Fruit fly (Drosophila melanogaster) whole organism, embryonic: ENCODE measurements around the gene Naa20A.

Experiments used
- B-H2 ChIP-seq: fragments of 200-800 bp; sonication (Bioruptor generic); optimal IDR thresholded peaks from 2 replicates; lab custom pipeline; 2018; ENCODE audit warnings: missing biosample characterization, mild to moderate bottlenecking, missing genetic modification characterization
- Bteb2 ChIP-seq: fragments of 200-800 bp; sonication (Bioruptor generic); optimal IDR thresholded peaks from 2 replicates; lab custom pipeline; 2016; ENCODE audit warnings: missing biosample characterization, missing genetic modification characterization
- CG10267 ChIP-seq: fragments of 200-800 bp; sonication (Bioruptor generic); optimal IDR thresholded peaks from 2 replicates; lab custom pipeline; 2018; ENCODE audit warnings: missing biosample characterization, mild to moderate bottlenecking, missing genetic modification characterization, moderate library complexity
- CG12769 ChIP-seq: fragments of 200-800 bp; sonication (Bioruptor generic); optimal IDR thresholded peaks from 2 replicates; lab custom pipeline; 2019; ENCODE audit warnings: missing biosample characterization, mild to moderate bottlenecking, missing genetic modification characterization, moderate library complexity
- CG14050 ChIP-seq: fragments of 200-800 bp; sonication (Bioruptor generic); IDR thresholded peaks from 3 replicates; pipeline ENCODE4 v1.3.6; 2022; ENCODE audit warnings: missing biosample characterization, missing genetic modification characterization
- CG14710 ChIP-seq: fragments of 200-800 bp; sonication (Bioruptor generic); optimal IDR thresholded peaks from 3 replicates; lab custom pipeline; 2019; ENCODE audit warnings: missing biosample characterization, mild to moderate bottlenecking, missing genetic modification characterization, moderate library complexity
- CG15696 ChIP-seq: fragments of 200-800 bp; sonication (Bioruptor generic); optimal IDR thresholded peaks from 2 replicates; lab custom pipeline; 2019; ENCODE audit warnings: missing biosample characterization, mild to moderate bottlenecking, missing genetic modification characterization, moderate library complexity
- CG16863 ChIP-seq: fragments of 200-800 bp; sonication (Bioruptor generic); optimal IDR thresholded peaks from 3 replicates; lab custom pipeline; 2016; ENCODE audit warnings: missing biosample characterization, missing genetic modification characterization
- CG2202 ChIP-seq: fragments of 200-800 bp; sonication (Bioruptor generic); optimal IDR thresholded peaks from 2 replicates; lab custom pipeline; 2018; ENCODE audit warnings: missing biosample characterization, mild to moderate bottlenecking, missing genetic modification characterization
- CG2712 ChIP-seq: fragments of 200-800 bp; optimal IDR thresholded peaks from 3 replicates; lab custom pipeline; 2019; ENCODE audit warnings: missing biosample characterization, mild to moderate bottlenecking, missing genetic modification characterization, moderate library complexity
- CG6654 ChIP-seq: fragments of 200-800 bp; sonication (Bioruptor generic); optimal IDR thresholded peaks from 2 replicates; lab custom pipeline; 2017; ENCODE audit warnings: missing biosample characterization, mild to moderate bottlenecking, missing genetic modification characterization
- CG8765 ChIP-seq: fragments of 200-800 bp; sonication (Bioruptor generic); IDR thresholded peaks from 2 replicates; pipeline ENCODE4 v1.3.6; 2022; ENCODE audit warnings: missing biosample characterization, missing genetic modification characterization
- CG9876 ChIP-seq: fragments of 200-800 bp; sonication (Bioruptor generic); optimal IDR thresholded peaks from 2 replicates; lab custom pipeline; 2016; ENCODE audit warnings: missing biosample characterization, missing genetic modification characterization
- CG9932 ChIP-seq: fragments of 200-800 bp; sonication (Bioruptor generic); IDR thresholded peaks from 2 replicates; pipeline ENCODE4 v1.3.6; 2022; ENCODE audit warnings: missing biosample characterization, missing genetic modification characterization
- Chrac-16 ChIP-seq: fragments of 200-800 bp; sonication (Bioruptor generic); optimal IDR thresholded peaks from 3 replicates; lab custom pipeline; 2016; ENCODE audit warnings: missing biosample characterization, missing genetic modification characterization
- D ChIP-seq, 2 experiments: fragments of 200-800 bp in 1 of 2; fragments of >200 bp in 1 of 2; sonication (Bioruptor generic) in 1 of 2; optimal IDR thresholded peaks; 2 replicates in 1 of 2; 3 replicates in 1 of 2; lab custom pipeline; 2017; ENCODE audit warnings: mild to moderate bottlenecking in 1 of 2, missing biosample characterization in 1 of 2, missing genetic modification characterization in 1 of 2, missing genetic modification reagents in 1 of 2
- Dek ChIP-seq: fragments of 200-800 bp; sonication (Bioruptor generic); optimal IDR thresholded peaks from 3 replicates; lab custom pipeline; 2019; ENCODE audit warnings: missing biosample characterization, mild to moderate bottlenecking, missing genetic modification characterization, moderate library complexity
- Dp ChIP-seq: fragments of 200-800 bp; sonication (Bioruptor generic); optimal IDR thresholded peaks from 2 replicates; lab custom pipeline; 2018; ENCODE audit warnings: missing biosample characterization, mild to moderate bottlenecking, missing genetic modification characterization, moderate library complexity
- E2f1 ChIP-seq: fragments of 200-800 bp; sonication (Bioruptor generic); IDR thresholded peaks from 2 replicates; pipeline ENCODE4 v1.3.6; 2022; ENCODE audit warnings: missing biosample characterization, missing genetic modification characterization
- Fer2 ChIP-seq: fragments of 200-800 bp; sonication (Bioruptor generic); optimal IDR thresholded peaks from 2 replicates; lab custom pipeline; 2018; ENCODE audit warnings: missing biosample characterization, mild to moderate bottlenecking, missing genetic modification characterization, moderate library complexity
- Fer3 ChIP-seq: fragments of 200-800 bp; sonication (Bioruptor generic); optimal IDR thresholded peaks from 2 replicates; lab custom pipeline; 2018; ENCODE audit warnings: missing biosample characterization, mild to moderate bottlenecking, missing genetic modification characterization, moderate library complexity
- H2.0 ChIP-seq: fragments of 200-800 bp; sonication (Bioruptor generic); IDR thresholded peaks from 2 replicates; pipeline ENCODE4 v1.3.6; 2022; ENCODE audit warnings: missing biosample characterization, missing genetic modification characterization
- HmgZ ChIP-seq: fragments of 200-800 bp; sonication (Bioruptor generic); optimal IDR thresholded peaks from 2 replicates; lab custom pipeline; 2018; ENCODE audit warnings: missing biosample characterization, mild to moderate bottlenecking, missing genetic modification characterization
- Med ChIP-seq: fragments of 200-800 bp; sonication (Bioruptor generic); peaks from one replicate; lab custom pipeline; 2016; ENCODE audit warnings: missing biosample characterization, missing genetic modification characterization, mild to moderate bottlenecking, inconsistent platforms, moderate library complexity
- Meics ChIP-seq: fragments of 200-800 bp; sonication (Bioruptor generic); optimal IDR thresholded peaks from 2 replicates; lab custom pipeline; 2017; ENCODE audit warnings: missing biosample characterization, mild to moderate bottlenecking, missing genetic modification characterization
- Mes4 ChIP-seq: fragments of 200-800 bp; sonication (Bioruptor generic); optimal IDR thresholded peaks from 2 replicates; lab custom pipeline; 2016; ENCODE audit warnings: missing biosample characterization, missing genetic modification characterization
- Myb ChIP-seq: fragments of 200-800 bp; sonication (Bioruptor generic); optimal IDR thresholded peaks from 2 replicates; lab custom pipeline; 2016; ENCODE audit warnings: missing biosample characterization, missing genetic modification characterization
- NfI ChIP-seq: fragments of 200-800 bp; sonication (Bioruptor generic); optimal IDR thresholded peaks from 3 replicates; lab custom pipeline; 2018; ENCODE audit warnings: missing biosample characterization, mild to moderate bottlenecking, missing genetic modification characterization, moderate library complexity
- PHDP ChIP-seq: fragments of 200-800 bp; sonication (Bioruptor generic); optimal IDR thresholded peaks from 3 replicates; lab custom pipeline; 2018; ENCODE audit warnings: missing biosample characterization, mild to moderate bottlenecking, missing genetic modification characterization, moderate library complexity
- Poxn ChIP-seq: fragments of 200-800 bp; sonication (Bioruptor generic); IDR thresholded peaks from 2 replicates; pipeline ENCODE4 v1.3.6; 2022; ENCODE audit warnings: missing biosample characterization, missing genetic modification characterization
- Scr ChIP-seq: fragments of 200-800 bp; sonication (Bioruptor generic); IDR thresholded peaks from 2 replicates; pipeline ENCODE4 v1.3.6; 2022; ENCODE audit warnings: missing biosample characterization, missing genetic modification characterization; ENCODE audit not compliant: partially characterized antibody
- bbx ChIP-seq: fragments of 200-800 bp; sonication (Bioruptor generic); IDR thresholded peaks from 2 replicates; pipeline ENCODE4 v1.3.6; 2022; ENCODE audit warnings: missing biosample characterization, missing genetic modification characterization; ENCODE audit not compliant: partially characterized antibody
- ci ChIP-seq: fragments of 200-800 bp; sonication (Bioruptor generic); IDR thresholded peaks from 3 replicates; pipeline ENCODE4 v1.3.6; 2022; ENCODE audit warnings: missing biosample characterization, missing genetic modification characterization
- crc ChIP-seq: fragments of 200-800 bp; sonication (Bioruptor generic); optimal IDR thresholded peaks from 2 replicates; lab custom pipeline; 2016; ENCODE audit warnings: missing biosample characterization, missing genetic modification characterization
- dati ChIP-seq: fragments of 200-800 bp; sonication (Bioruptor generic); IDR thresholded peaks from 2 replicates; pipeline ENCODE4 v1.3.6; 2022; ENCODE audit warnings: missing biosample characterization, missing genetic modification characterization
- ems ChIP-seq: fragments of 200-800 bp; sonication (Bioruptor generic); optimal IDR thresholded peaks from 3 replicates; lab custom pipeline; 2016; ENCODE audit warnings: missing biosample characterization, missing genetic modification characterization
- gro ChIP-seq: fragments of 200-800 bp; sonication (Bioruptor generic); optimal IDR thresholded peaks from 2 replicates; lab custom pipeline; 2016; ENCODE audit warnings: missing biosample characterization, missing genetic modification characterization
- knrl ChIP-seq: fragments of 200-800 bp; sonication (Bioruptor generic); IDR thresholded peaks from 3 replicates; pipeline ENCODE4 v1.3.6; 2022; ENCODE audit warnings: missing biosample characterization, missing genetic modification characterization; ENCODE audit not compliant: partially characterized antibody
- mam ChIP-seq: fragments of 200-800 bp; sonication (Bioruptor generic); optimal IDR thresholded peaks from 3 replicates; lab custom pipeline; 2016; ENCODE audit warnings: missing biosample characterization, missing genetic modification characterization
- nau ChIP-seq: fragments of 200-800 bp; sonication (Bioruptor generic); optimal IDR thresholded peaks from 3 replicates; lab custom pipeline; 2017; ENCODE audit warnings: missing biosample characterization, mild to moderate bottlenecking, missing genetic modification characterization, missing genetic modification reagents
- onecut ChIP-seq: fragments of 200-800 bp; sonication (Bioruptor generic); IDR thresholded peaks from 2 replicates; pipeline ENCODE4 v1.3.6; 2022; ENCODE audit warnings: missing biosample characterization, missing genetic modification characterization
- pros ChIP-seq: fragments of 200-800 bp; sonication (Bioruptor generic); optimal IDR thresholded peaks from 3 replicates; lab custom pipeline; 2019; ENCODE audit warnings: missing biosample characterization, mild to moderate bottlenecking, missing genetic modification characterization, moderate library complexity
- sc ChIP-seq, 3 experiments: fragments of >200 bp in 2 of 3; fragments of 200-800 bp in 1 of 3; sonication (Bioruptor generic) in 1 of 3; optimal IDR thresholded peaks; 2 replicates in 2 of 3; 3 replicates in 1 of 3; lab custom pipeline; 2017; ENCODE audit warnings: mild to moderate bottlenecking in 1 of 3, missing biosample characterization in 1 of 3, missing genetic modification characterization in 1 of 3, missing genetic modification reagents in 1 of 3
- sug ChIP-seq: fragments of 200-800 bp; optimal IDR thresholded peaks from 2 replicates; lab custom pipeline; 2019; ENCODE audit warnings: missing biosample characterization, mild to moderate bottlenecking, missing genetic modification characterization, moderate library complexity
- tll ChIP-seq, 2 experiments: fragments of 200-800 bp in 1 of 2; fragments of >200 bp in 1 of 2; sonication (Bioruptor generic) in 1 of 2; optimal IDR thresholded peaks; 2 replicates each; lab custom pipeline; 2017 to 2019; ENCODE audit warnings: missing biosample characterization in 2 of 2, missing genetic modification characterization in 2 of 2, mild to moderate bottlenecking in 1 of 2, moderate library complexity in 1 of 2
- tx ChIP-seq: fragments of 200-800 bp; sonication (Bioruptor generic); optimal IDR thresholded peaks from 2 replicates; lab custom pipeline; 2016; ENCODE audit warnings: missing biosample characterization, missing genetic modification characterization
- wek ChIP-seq: fragments of 200-800 bp; sonication (Bioruptor generic); optimal IDR thresholded peaks from 3 replicates; lab custom pipeline; 2018; ENCODE audit warnings: missing biosample characterization, mild to moderate bottlenecking, missing genetic modification characterization, moderate library complexity
- zfh1 ChIP-seq: fragments of 200-800 bp; sonication (Bioruptor generic); IDR thresholded peaks from 3 replicates; pipeline ENCODE4 v1.3.6; 2022; ENCODE audit warnings: missing biosample characterization, missing genetic modification characterization

Gene Naa20A

DNA sequence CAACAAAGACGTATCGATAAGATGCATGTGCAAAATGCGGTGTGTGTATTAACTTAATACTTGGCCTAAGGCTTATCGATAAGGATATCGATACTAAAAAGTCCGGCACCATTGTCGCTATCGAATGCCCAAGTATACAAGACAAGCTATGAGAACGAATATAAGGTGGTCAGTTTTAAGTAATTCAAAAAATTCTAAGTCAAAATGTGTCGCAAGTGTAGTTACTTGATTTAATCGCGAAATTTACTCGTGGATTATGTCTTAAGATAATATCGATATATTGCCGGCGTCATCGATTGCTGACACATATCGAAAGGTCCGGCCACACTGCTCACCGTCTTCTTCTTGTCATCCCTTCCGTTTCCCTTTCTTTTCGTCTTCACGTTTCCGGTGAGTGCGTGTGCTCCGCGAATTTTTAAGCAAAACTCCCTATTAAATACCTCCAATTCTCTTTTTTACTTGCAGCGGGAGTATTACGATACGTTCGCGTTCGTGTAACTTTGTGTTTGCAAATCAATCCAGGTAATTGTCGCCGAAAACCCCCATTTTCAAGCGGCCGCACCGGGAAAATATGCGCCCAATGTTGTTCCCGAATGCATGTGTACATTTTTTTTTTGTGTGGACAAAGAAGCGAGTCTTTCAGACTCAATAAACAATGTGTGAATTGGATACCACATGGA is 25.1 kb downstream of the Naa20A start, which contains the start of gene RpS10b (continued):
- TF ChIP-seq NfI (peak; percentile 95), Dek (tag; lab: Kevin White, UChicago) (peak; percentile 56), Med (GFP tag; lab: Kevin White, UChicago) (peak; percentile 99), onecut (peak; percentile 92), Myb (GFP tag; lab: Kevin White, UChicago) (peak; percentile 83), crc (GFP tag; lab: Kevin White, UChicago) (peak; percentile 46), Fer2 (tag; lab: Kevin White, UChicago) (peak; percentile 81), Scr (GFP tag; lab: Robert Waterston, UW) (peak; percentile 97), HmgZ (tag; lab: Kevin White, UChicago) (peak; percentile 81), mam (peak; percentile 19), CG14710 (peak; percentile 93), CG12769 (tag; lab: Kevin White, UChicago) (peak; percentile 78), sug (tag; lab: Kevin White, UChicago) (peak; percentile 88), Bteb2 (peak; percentile 85), nau (peak; percentile 96), tx (GFP tag; lab: Kevin White, UChicago) (peak; percentile 76), D (optimal IDR thresholded peaks at IDR 0.05; lab: Kevin White, UChicago) (peak; percentile 56), D (GFP tag; optimal IDR thresholded peaks at IDR 0.05; lab: Kevin White, UChicago) (peak; percentile 90), B-H2 (GFP tag; lab: Kevin White, UChicago) (peak; percentile 88), Dp (peak; percentile 48), CG2712 (peak; percentile 74), CG6654 (GFP tag; lab: Kevin White, UChicago) (peak; percentile 77), CG16863 (GFP tag; lab: Kevin White, UChicago) (peak; percentile 83), bbx (GFP tag; lab: Robert Waterston, UW) (peak; percentile 88), wek (peak; percentile 94), gro (peak; percentile 91), CG10267 (tag; lab: Kevin White, UChicago) (peak; percentile 84), PHDP (tag; lab: Kevin White, UChicago) (peak; percentile 86), pros (GFP tag; lab: Kevin White, UChicago) (peak; percentile 54), sc (optimal IDR thresholded peaks at IDR 0.05; lab: Kevin White, UChicago) (no peak), sc (GFP tag; optimal IDR thresholded peaks at IDR 0.05; lab: Kevin White, UChicago) (peak; percentile 85), CG14050 (GFP tag; lab: Robert Waterston, UW) (no peak), H2.0 (GFP tag; lab: Robert Waterston, UW) (peak; percentile 71), Mes4 (GFP tag; lab: Kevin White, UChicago) (peak; percentile 98), dati (GFP tag; lab: Robert Waterston, UW) (peak; percentile 54), Chrac-16 (GFP tag; lab: Kevin White, UChicago) (peak; percentile 68), CG9932 (GFP tag; lab: Robert Waterston, UW) (peak; percentile 55), CG2202 (tag; lab: Kevin White, UChicago) (peak; percentile 84), CG15696 (peak; percentile 32), E2f1 (peak; percentile 70), Poxn (GFP tag; lab: Robert Waterston, UW) (no peak), Fer3 (tag; lab: Kevin White, UChicago) (peak; percentile 86), knrl (GFP tag; lab: Robert Waterston, UW) (peak; percentile 97), Meics (peak; percentile 96), zfh1 (GFP tag; lab: Robert Waterston, UW) (peak; percentile 86), CG9876 (GFP tag; lab: Kevin White, UChicago) (peak; percentile 89), CG8765 (peak; percentile 29; the same call in 1 of the 2 replicates), ems (GFP tag; lab: Kevin White, UChicago) (peak; percentile 81), tll (GFP tag; optimal IDR thresholded peaks at IDR 0.05; lab: Kevin White, UChicago) (peak; percentile 31 to 38), ci (GFP tag; lab: Robert Waterston, UW) (peak; percentile 96)
